Fruit fly (Drosophila melanogaster): ENCODE results near the gene Oat.

Oat gene

dm6 chr3L:19630701-19631100 lies 18.9 kb downstream of the Oat start (continued):
- TF ChIP-seq lola (GFP tag; optimal IDR thresholded peaks at IDR 0.05) (no peak), Jarid2 (GFP tag; optimal IDR thresholded peaks at IDR 0.05) (no peak), pan (optimal IDR thresholded peaks at IDR 0.05) (no peak), pan (GFP tag; optimal IDR thresholded peaks at IDR 0.05 in 1 of 2, IDR thresholded peaks at IDR 0.05 in 1 of 2) (peak in 1 of 2 experiments; percentile 31), Med (GFP tag) (peak; percentile 83), CG9876 (GFP tag; optimal IDR thresholded peaks at IDR 0.05) (no peak), Fer1 (GFP tag; optimal IDR thresholded peaks at IDR 0.05) (peak; percentile 42), Optix (GFP tag; IDR thresholded peaks at IDR 0.05) (no peak), CG9609 (GFP tag; optimal IDR thresholded peaks at IDR 0.05) (no peak), CG6854 (GFP tag; optimal IDR thresholded peaks at IDR 0.05) (peak; percentile 31), Usf (GFP tag; optimal IDR thresholded peaks at IDR 0.05) (no peak), ap (GFP tag; IDR thresholded peaks at IDR 0.05) (no peak), CG6175 (GFP tag; IDR thresholded peaks at IDR 0.05) (no peak), B-H2 (GFP tag; optimal IDR thresholded peaks at IDR 0.05) (peak; percentile 11), lab (GFP tag; optimal IDR thresholded peaks at IDR 0.05) (peak; percentile 80), ttk (GFP tag; IDR thresholded peaks at IDR 0.05) (no peak), CG33213 (GFP tag; optimal IDR thresholded peaks at IDR 0.05) (no peak), CG2202 (tag; optimal IDR thresholded peaks at IDR 0.05) (no peak), CG31441 (GFP tag; IDR thresholded peaks at IDR 0.05) (no peak), Lim3 (GFP tag; IDR thresholded peaks at IDR 0.05) (no peak), Hmr (GFP tag; optimal IDR thresholded peaks at IDR 0.05) (peak; percentile 57), yki (optimal IDR thresholded peaks at IDR 0.05) (no peak), en (GFP tag; optimal IDR thresholded peaks at IDR 0.05) (no peak), CG1024 (GFP tag; IDR thresholded peaks at IDR 0.05) (no peak), CG14014 (GFP tag; IDR thresholded peaks at IDR 0.05) (no peak), CG7963 (GFP tag; IDR thresholded peaks at IDR 0.05; ENCODE audit: partially characterized antibody) (no peak), CHES-1-like (GFP tag; optimal IDR thresholded peaks at IDR 0.05) (peak; percentile 18), dysf (GFP tag; IDR thresholded peaks at IDR 0.05) (no peak), Rfx (GFP tag; IDR thresholded peaks at IDR 0.05) (0 out of 2 replicates have a peak, but pooled peaks have one; percentile 13), CG7271 (tag; optimal IDR thresholded peaks at IDR 0.05) (no peak), CG3838 (GFP tag; optimal IDR thresholded peaks at IDR 0.05) (no peak), Six4 (GFP tag; optimal IDR thresholded peaks at IDR 0.05) (no peak), CG13624 (GFP tag; optimal IDR thresholded peaks at IDR 0.05) (peak; percentile 2), maf-S (GFP tag; optimal IDR thresholded peaks at IDR 0.05) (no peak), nom (GFP tag; optimal IDR thresholded peaks at IDR 0.05) (no peak), NfI (GFP tag; optimal IDR thresholded peaks at IDR 0.05) (no peak), H2.0 (GFP tag; IDR thresholded peaks at IDR 0.05) (no peak), Dip3 (GFP tag; optimal IDR thresholded peaks at IDR 0.05) (peak; percentile 10), tll (GFP tag; optimal IDR thresholded peaks at IDR 0.05) (no peak), crol (GFP tag; IDR thresholded peaks at IDR 0.05) (peak; percentile 74), CG31365 (tag; optimal IDR thresholded peaks at IDR 0.05) (no peak), CG9437 (GFP tag; optimal IDR thresholded peaks at IDR 0.05) (no peak), Adf1 (GFP tag; IDR thresholded peaks at IDR 0.05) (peak; percentile 29; the same call in 1 of the 2 replicates), Atf3 (GFP tag; optimal IDR thresholded peaks at IDR 0.05) (no peak), CG10209 (GFP tag; optimal IDR thresholded peaks at IDR 0.05) (no peak), ara (GFP tag; IDR thresholded peaks at IDR 0.05) (no peak), gfzf (GFP tag; optimal IDR thresholded peaks at IDR 0.05) (no peak), otp (GFP tag; IDR thresholded peaks at IDR 0.05) (no peak), gcm2 (GFP tag; optimal IDR thresholded peaks at IDR 0.05) (no peak), Trl (optimal IDR thresholded peaks at IDR 0.05) (no peak), Trl (GFP tag; optimal IDR thresholded peaks at IDR 0.05) (no peak), lilli (GFP tag; optimal IDR thresholded peaks at IDR 0.05) (no peak), seq (GFP tag; IDR thresholded peaks at IDR 0.05) (no peak)

All from whole organism, embryonic.